Fruit fly (Drosophila melanogaster): ENCODE results near the gene sgg.

DNA sequence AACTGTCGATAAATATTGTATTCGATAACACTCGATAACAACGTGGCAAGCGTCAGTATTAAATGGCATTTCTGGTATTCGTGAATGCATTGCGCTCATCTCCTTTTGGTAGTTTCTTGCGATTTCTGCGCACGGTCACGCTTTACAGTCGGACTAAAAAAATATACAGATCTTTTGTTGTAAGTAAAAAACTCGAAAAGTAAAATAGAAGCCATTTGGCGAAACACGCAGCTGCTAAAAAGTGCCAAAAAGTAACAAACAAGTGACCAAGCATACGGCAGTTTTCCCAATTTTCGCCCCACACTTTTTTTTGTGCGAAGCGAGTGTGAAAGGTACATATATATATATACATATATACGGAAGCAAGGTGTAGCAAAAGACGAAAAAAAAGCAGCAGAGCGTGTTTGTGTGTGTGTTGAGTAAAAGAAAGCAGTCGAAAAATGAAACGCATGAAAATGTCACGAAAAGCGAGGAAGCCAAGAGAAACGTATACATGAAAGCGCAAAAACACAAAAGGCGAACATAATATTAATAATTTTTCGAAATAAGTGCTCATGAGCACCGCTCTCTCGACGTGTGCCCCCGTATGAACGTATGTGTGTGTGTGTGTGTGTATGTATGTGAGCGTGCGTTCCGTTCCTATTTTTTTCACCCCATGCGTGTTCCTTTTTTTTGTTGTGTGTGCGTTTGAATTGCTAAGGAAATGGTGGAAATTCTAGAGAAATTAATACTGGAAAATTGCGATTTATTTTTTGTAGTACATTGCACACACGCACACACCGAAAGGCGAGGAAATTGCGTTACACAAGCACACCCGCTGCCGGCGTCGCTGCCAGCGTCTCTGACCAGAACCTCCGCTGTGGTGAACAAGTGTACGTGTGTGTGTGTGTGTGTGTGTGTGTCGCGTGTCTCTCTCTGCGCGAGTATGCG lies at the start of gene sgg:
- TF ChIP-seq Hmr (GFP tag; optimal IDR thresholded peaks at IDR 0.05) (no peak), CG8089 (GFP tag; optimal IDR thresholded peaks at IDR 0.05) (no peak), CG12219 (GFP tag; optimal IDR thresholded peaks at IDR 0.05) (no peak), cato (GFP tag; optimal IDR thresholded peaks at IDR 0.05; ENCODE audit: borderline replicate concordance) (no peak), CG17612 (GFP tag; IDR thresholded peaks at IDR 0.05) (no peak), ro (GFP tag; IDR thresholded peaks at IDR 0.05) (no peak), CG4282 (GFP tag; optimal IDR thresholded peaks at IDR 0.05) (no peak), CG11504 (tag; optimal IDR thresholded peaks at IDR 0.05) (no peak), chif (GFP tag; optimal IDR thresholded peaks at IDR 0.05) (no peak), nau (GFP tag; optimal IDR thresholded peaks at IDR 0.05) (no peak), ham (GFP tag; IDR thresholded peaks at IDR 0.05) (no peak), Side (GFP tag; optimal IDR thresholded peaks at IDR 0.05) (no peak), btn (GFP tag; optimal IDR thresholded peaks at IDR 0.05) (no peak)

All from whole organism, embryonic.